Worm (Caenorhabditis elegans) whole organism, L1 larva: ENCODE data around the gene crn-2.

Experiments used
- C16A3.4 ChIP-seq: fragments of 150-350 bp; optimal IDR thresholded peaks from 2 replicates; lab custom pipeline; 2014; ENCODE audit warnings: missing biosample characterization, missing genetic modification characterization
- F16B12.6 ChIP-seq: fragments of 150-350 bp; optimal IDR thresholded peaks from 2 replicates; lab custom pipeline; 2014; ENCODE audit warnings: missing biosample characterization, missing genetic modification characterization
- Y116A8C.19 ChIP-seq: sonication (generic microtip); optimal IDR thresholded peaks from 2 replicates; lab custom pipeline; 2016; ENCODE audit warnings: missing compliant biosample characterization, missing genetic modification characterization, borderline replicate concordance
- aha-1 ChIP-seq: fragments of 150-350 bp; optimal IDR thresholded peaks from 2 replicates; lab custom pipeline; 2014; ENCODE audit warnings: missing biosample characterization, missing genetic modification characterization
- alr-1 ChIP-seq: fragments of 200-800 bp; sonication (Bioruptor generic); optimal IDR thresholded peaks from 2 replicates; lab custom pipeline; 2018; ENCODE audit warnings: borderline replicate concordance, mild to moderate bottlenecking, missing genetic modification characterization, missing compliant biosample characterization
- aly-2 ChIP-seq: fragments of 150-350 bp; optimal IDR thresholded peaks from 2 replicates; lab custom pipeline; 2014; ENCODE audit warnings: missing biosample characterization, missing genetic modification characterization
- blmp-1 ChIP-seq: fragments of 150-350 bp; optimal IDR thresholded peaks from 2 replicates; lab custom pipeline; 2014; ENCODE audit warnings: missing biosample characterization, missing genetic modification characterization
- ceh-82 ChIP-seq, 3 experiments: fragments of 150-350 bp in 1 of 3; sonication (generic microtip) in 2 of 3; optimal IDR thresholded peaks; 2 replicates each; lab custom pipeline; 2014 to 2017; ENCODE audit warnings: missing biosample characterization in 3 of 3, missing genetic modification characterization in 3 of 3
- ceh-88 ChIP-seq: fragments of 200-800 bp; sonication (Bioruptor generic); IDR thresholded peaks from 2 replicates; pipeline ENCODE4 v1.3.6; 2022; ENCODE audit warnings: missing genetic modification characterization, missing compliant biosample characterization
- ceh-90 ChIP-seq: sonication (generic microtip); optimal IDR thresholded peaks from 2 replicates; lab custom pipeline; 2016; ENCODE audit warnings: missing genetic modification characterization, missing compliant biosample characterization
- ces-1 ChIP-seq: fragments of 150-350 bp; optimal IDR thresholded peaks from 2 replicates; lab custom pipeline; 2014; ENCODE audit warnings: missing biosample characterization, missing genetic modification reagents, missing genetic modification characterization
- dpl-1 ChIP-seq, 3 experiments: fragments of 150-350 bp in 2 of 3; sonication (generic microtip) in 1 of 3; optimal IDR thresholded peaks; 2 replicates each; lab custom pipeline; 2014 to 2017; ENCODE audit warnings: missing biosample characterization in 3 of 3, missing genetic modification characterization in 3 of 3, missing genetic modification reagents in 3 of 3
- efl-1 ChIP-seq, 4 experiments: fragments of 150-350 bp; optimal IDR thresholded peaks in 3 of 4; peaks in 1 of 4; 1 replicate in 1 of 4; 2 replicates in 3 of 4; lab custom pipeline; 2014; ENCODE audit warnings: missing biosample characterization in 2 of 4, missing genetic modification characterization in 2 of 4, missing genetic modification reagents in 2 of 4
- efl-3 ChIP-seq: fragments of 200-800 bp; sonication (Bioruptor generic); optimal IDR thresholded peaks from 2 replicates; lab custom pipeline; 2018; ENCODE audit warnings: mild to moderate bottlenecking, missing genetic modification characterization, missing compliant biosample characterization
- elt-3 ChIP-seq, 6 experiments: fragments of 150-350 bp in 1 of 6; sonication (generic microtip); optimal IDR thresholded peaks; 2 replicates each; lab custom pipeline; 2017 to 2018; ENCODE audit warnings: missing biosample characterization in 6 of 6, missing genetic modification characterization in 6 of 6, inconsistent platforms in 1 of 6
- fkh-10 ChIP-seq: sonication (generic microtip); optimal IDR thresholded peaks from 2 replicates; lab custom pipeline; 2017; ENCODE audit warnings: missing biosample characterization, missing genetic modification reagents, missing genetic modification characterization
- isw-1 ChIP-seq: fragments of 200-800 bp; sonication (Bioruptor generic); IDR thresholded peaks from 2 replicates; pipeline ENCODE4 v1.3.6; 2022; ENCODE audit warnings: missing genetic modification characterization, missing compliant biosample characterization
- lin-14 ChIP-seq: fragments of 200-800 bp; sonication (Bioruptor generic); optimal IDR thresholded peaks from 2 replicates; lab custom pipeline; 2018; ENCODE audit warnings: mild to moderate bottlenecking, missing genetic modification characterization, moderate library complexity, missing compliant biosample characterization
- lin-15B ChIP-seq: fragments of 150-350 bp; sonication (generic microtip); optimal IDR thresholded peaks from 3 replicates; lab custom pipeline; 2014; ENCODE audit warnings: missing biosample characterization, missing genetic modification characterization
- lin-35 ChIP-seq, 2 experiments: fragments of 150-350 bp; optimal IDR thresholded peaks; 2 replicates each; lab custom pipeline; 2014; ENCODE audit warnings: missing biosample characterization in 2 of 2, missing genetic modification characterization in 2 of 2, missing genetic modification reagents in 2 of 2
- lin-39 ChIP-seq: fragments of 150-350 bp; optimal IDR thresholded peaks from 2 replicates; lab custom pipeline; 2014; ENCODE audit warnings: missing biosample characterization, missing genetic modification reagents, missing genetic modification characterization
- lsy-2 ChIP-seq, 2 experiments: fragments of 150-350 bp; optimal IDR thresholded peaks; 2 replicates each; lab custom pipeline; 2014; ENCODE audit warnings: missing biosample characterization in 2 of 2, missing genetic modification characterization in 2 of 2
- mab-9 ChIP-seq: fragments of 200-800 bp; sonication (Bioruptor generic); IDR thresholded peaks from 2 replicates; pipeline ENCODE4 v1.3.6; 2022; ENCODE audit warnings: missing genetic modification reagents, missing genetic modification characterization, missing compliant biosample characterization
- mep-1 ChIP-seq: fragments of 150-350 bp; optimal IDR thresholded peaks from 2 replicates; lab custom pipeline; 2014; ENCODE audit warnings: missing biosample characterization, missing genetic modification characterization
- nhr-19 ChIP-seq: fragments of 200-800 bp; sonication (Bioruptor generic); conservative IDR thresholded peaks from 2 replicates; pipeline ENCODE4 v1.3.6; 2022; ENCODE audit warnings: missing genetic modification characterization, missing compliant biosample characterization
- nhr-20 ChIP-seq: sonication (generic microtip); optimal IDR thresholded peaks from 2 replicates; lab custom pipeline; 2016; ENCODE audit warnings: mild to moderate bottlenecking, missing genetic modification characterization, missing compliant biosample characterization
- nhr-47 ChIP-seq: sonication (generic microtip); optimal IDR thresholded peaks from 2 replicates; lab custom pipeline; 2016; ENCODE audit warnings: mild to moderate bottlenecking, missing genetic modification characterization, moderate library complexity, missing compliant biosample characterization
- nhr-71 ChIP-seq: sonication (generic microtip); optimal IDR thresholded peaks from 2 replicates; lab custom pipeline; 2016; ENCODE audit warnings: mild to moderate bottlenecking, missing genetic modification characterization, moderate library complexity, missing compliant biosample characterization
- nhr-85 ChIP-seq: sonication (generic microtip); peaks from one replicate; lab custom pipeline; 2016; ENCODE audit warnings: missing genetic modification characterization, inconsistent platforms, missing compliant biosample characterization
- nhr-90 ChIP-seq: sonication (generic microtip); optimal IDR thresholded peaks from 2 replicates; lab custom pipeline; 2016; ENCODE audit warnings: mild to moderate bottlenecking, missing genetic modification characterization, missing compliant biosample characterization; ENCODE audit not compliant: poor library complexity
- pqm-1 ChIP-seq: sonication (generic microtip); optimal IDR thresholded peaks from 3 replicates; lab custom pipeline; 2017; ENCODE audit warnings: missing biosample characterization, missing genetic modification characterization
- rnt-1 ChIP-seq: sonication (generic microtip); optimal IDR thresholded peaks from 2 replicates; lab custom pipeline; 2016; ENCODE audit warnings: mild to moderate bottlenecking, missing genetic modification characterization, moderate library complexity, missing compliant biosample characterization
- skn-1 ChIP-seq: fragments of 150-350 bp; optimal IDR thresholded peaks from 2 replicates; lab custom pipeline; 2014; ENCODE audit warnings: missing biosample characterization, missing genetic modification characterization
- snu-23 ChIP-seq: sonication (generic microtip); optimal IDR thresholded peaks from 2 replicates; lab custom pipeline; 2016; ENCODE audit warnings: missing genetic modification characterization, missing compliant biosample characterization
- sox-4 ChIP-seq: sonication (generic microtip); optimal IDR thresholded peaks from 2 replicates; lab custom pipeline; 2016; ENCODE audit warnings: missing genetic modification characterization, missing compliant biosample characterization
- sptf-1 ChIP-seq: fragments of 150-350 bp; optimal IDR thresholded peaks from 2 replicates; lab custom pipeline; 2014; ENCODE audit warnings: missing biosample characterization, missing genetic modification characterization
- tlp-1 ChIP-seq: fragments of 150-350 bp; optimal IDR thresholded peaks from 2 replicates; lab custom pipeline; 2014; ENCODE audit warnings: missing biosample characterization, missing genetic modification characterization
- unc-130 ChIP-seq: fragments of 150-350 bp; optimal IDR thresholded peaks from 2 replicates; lab custom pipeline; 2017; ENCODE audit warnings: missing biosample characterization, missing genetic modification characterization, inconsistent platforms
- unc-62 ChIP-seq: fragments of 150-350 bp; optimal IDR thresholded peaks from 2 replicates; lab custom pipeline; 2014; ENCODE audit warnings: missing biosample characterization, missing genetic modification reagents, missing genetic modification characterization
- unc-86 ChIP-seq: sonication (generic microtip); optimal IDR thresholded peaks from 2 replicates; lab custom pipeline; 2016; ENCODE audit warnings: missing genetic modification characterization, missing compliant biosample characterization
- unc-98 ChIP-seq: fragments of 200-800 bp; sonication (Bioruptor generic); IDR thresholded peaks from 2 replicates; pipeline ENCODE4 v1.3.6; 2022; ENCODE audit warnings: missing genetic modification characterization, missing compliant biosample characterization
- zip-4 ChIP-seq: fragments of 200-800 bp; sonication (Bioruptor generic); optimal IDR thresholded peaks from 2 replicates; lab custom pipeline; 2018; ENCODE audit warnings: mild to moderate bottlenecking, missing genetic modification characterization, moderate library complexity, missing compliant biosample characterization

Gene crn-2

ce11 chrV:5580517-5580916 lies 13.9 kb upstream of the crn-2 start (continued):
- TF ChIP-seq snu-23 (GFP tag; lab: Kevin White, UChicago): peak; percentile 71

ce11 chrV:5581312-5581711 lies 13.1 kb upstream of the crn-2 start, which contains the start of gene klc-2:
Gene klc-2, minus strand, starts transcription at chrV:5581412.
- TF ChIP-seq ceh-82 (tag; optimal IDR thresholded peaks at IDR 0.05; lab: Kevin White, UChicago) (no peak), isw-1 (GFP tag; lab: Robert Waterston, UW) (no peak)

ce11 chrV:5582308-5582707 lies 12.1 kb upstream of the crn-2 start:
- TF ChIP-seq efl-1 (optimal IDR thresholded peaks at IDR 0.05; lab: Kevin White, UChicago) (no peak), efl-1 (GFP tag; optimal IDR thresholded peaks at IDR 0.05 in 1 of 2; lab: Kevin White, UChicago) (peak in 1 of 2 experiments; percentile 88), fkh-10 (GFP tag; lab: Kevin White, UChicago) (peak; percentile 3), ceh-90 (no peak), unc-130 (no peak), ces-1 (GFP tag; lab: Kevin White, UChicago) (peak; percentile 5), ceh-82 (tag; optimal IDR thresholded peaks at IDR 0.05; lab: Kevin White, UChicago) (peak in 1 of 3 experiments; percentile 20), lin-14 (GFP tag; lab: Kevin White, UChicago) (peak; percentile 63), aly-2 (tag; lab: Kevin White, UChicago) (no peak)

- TF ChIP-seq elt-3 (tag; optimal IDR thresholded peaks at IDR 0.05; lab: Kevin White, UChicago): no peak
- no peak for TF ChIP-seq Y116A8C.19
- TF ChIP-seq mep-1 (tag; lab: Kevin White, UChicago): no peak
- TF ChIP-seq nhr-85 (tag; lab: Kevin White, UChicago): no peak
- no peak for TF ChIP-seq lin-39 (tag; lab: Kevin White, UChicago)
- no peak for TF ChIP-seq aha-1 (tag; lab: Kevin White, UChicago)
- TF ChIP-seq sox-4 (tag; lab: Kevin White, UChicago): no peak
- no peak for TF ChIP-seq nhr-47 (tag; lab: Kevin White, UChicago)
- no peak for TF ChIP-seq lsy-2 (tag; optimal IDR thresholded peaks at IDR 0.05; lab: Kevin White, UChicago)
- TF ChIP-seq nhr-19: no peak
- no peak for TF ChIP-seq ceh-88
- TF ChIP-seq fkh-10 (GFP tag; lab: Kevin White, UChicago): no peak
- TF ChIP-seq unc-98 (GFP tag; lab: Robert Waterston, UW): no peak
- no peak for TF ChIP-seq lin-15B (tag; lab: Kevin White, UChicago)
- no peak for TF ChIP-seq tlp-1 (tag; lab: Kevin White, UChicago)
- TF ChIP-seq nhr-71 (tag; lab: Kevin White, UChicago): no peak
- TF ChIP-seq efl-3: no peak
- no peak for TF ChIP-seq efl-1 (optimal IDR thresholded peaks at IDR 0.05; lab: Kevin White, UChicago)
- TF ChIP-seq efl-1 (GFP tag; optimal IDR thresholded peaks at IDR 0.05 in 1 of 2; lab: Kevin White, UChicago): no peak
- TF ChIP-seq blmp-1 (tag; lab: Kevin White, UChicago): no peak
These were observed 11.6 kb upstream of the crn-2 start for ce11 chrV:5582860-5583259.

- TF ChIP-seq pqm-1: no peak
- TF ChIP-seq skn-1 (tag; lab: Kevin White, UChicago): peak; percentile 90
- peak; percentile 85 for TF ChIP-seq F16B12.6
- TF ChIP-seq nhr-19: no peak
- no peak for TF ChIP-seq ceh-90
- peak; percentile 48 for TF ChIP-seq C16A3.4 (tag; lab: Kevin White, UChicago)
- peak; percentile 56 to 76 for TF ChIP-seq lin-35 (GFP tag; optimal IDR thresholded peaks at IDR 0.05; lab: Kevin White, UChicago)
- no peak for TF ChIP-seq sox-4 (tag; lab: Kevin White, UChicago)
- TF ChIP-seq snu-23 (GFP tag; lab: Kevin White, UChicago): peak; percentile 48
- TF ChIP-seq lin-14 (GFP tag; lab: Kevin White, UChicago): no peak
- no peak for TF ChIP-seq alr-1 (tag; lab: Kevin White, UChicago)
- TF ChIP-seq mep-1 (tag; lab: Kevin White, UChicago): peak; percentile 55
- TF ChIP-seq zip-4 (GFP tag; lab: Kevin White, UChicago): no peak
- no peak for TF ChIP-seq rnt-1 (tag; lab: Kevin White, UChicago)
- peak; percentile 18 for TF ChIP-seq nhr-71 (tag; lab: Kevin White, UChicago)
- TF ChIP-seq lsy-2 (tag; optimal IDR thresholded peaks at IDR 0.05; lab: Kevin White, UChicago): peak; percentile 93 to 98
- peak; percentile 28 to 76 (median 52) for TF ChIP-seq dpl-1 (GFP tag; optimal IDR thresholded peaks at IDR 0.05; lab: Kevin White, UChicago)
- no peak for TF ChIP-seq tlp-1 (tag; lab: Kevin White, UChicago)
- TF ChIP-seq unc-62 (GFP tag; lab: Kevin White, UChicago): no peak
- TF ChIP-seq nhr-20 (tag; lab: Kevin White, UChicago): no peak
- peak; percentile 66 for TF ChIP-seq blmp-1 (tag; lab: Kevin White, UChicago)
- TF ChIP-seq ceh-88: no peak
- no peak for TF ChIP-seq mab-9 (GFP tag; lab: Robert Waterston, UW)
- no peak for TF ChIP-seq aly-2 (tag; lab: Kevin White, UChicago)
- no peak for TF ChIP-seq unc-86 (tag; lab: Kevin White, UChicago)
- no peak for TF ChIP-seq nhr-90 (tag; lab: Kevin White, UChicago)
- no peak for TF ChIP-seq sptf-1 (tag; lab: Kevin White, UChicago)
- TF ChIP-seq ceh-82 (tag; optimal IDR thresholded peaks at IDR 0.05; lab: Kevin White, UChicago): peak in 1 of 3 experiments; percentile 27
These were observed 10.1 kb upstream of the crn-2 start, which contains the start of gene pas-6 for ce11 chrV:5584293-5584776. Gene pas-6, minus strand, starts transcription at chrV:5584343.
